Fruit fly (Drosophila melanogaster) whole organism, embryonic: ENCODE measurements around the gene CG5861.

Experiments used
- B-H1 ChIP-seq: fragments of 200-800 bp; sonication (Bioruptor generic); IDR thresholded peaks from 3 replicates; pipeline ENCODE4 v1.3.6; 2022; ENCODE audit warnings: missing biosample characterization, missing genetic modification characterization
- B-H2 ChIP-seq: fragments of 200-800 bp; sonication (Bioruptor generic); optimal IDR thresholded peaks from 2 replicates; lab custom pipeline; 2018; ENCODE audit warnings: missing biosample characterization, mild to moderate bottlenecking, missing genetic modification characterization
- Bgb ChIP-seq: fragments of 200-800 bp; sonication (Bioruptor generic); IDR thresholded peaks from 2 replicates; pipeline ENCODE4 v1.3.6; 2022; ENCODE audit warnings: missing biosample characterization, missing genetic modification characterization; ENCODE audit not compliant: partially characterized antibody
- C15 ChIP-seq: fragments of 200-800 bp; sonication (Bioruptor generic); IDR thresholded peaks from 3 replicates; pipeline ENCODE4 v1.3.6; 2022; ENCODE audit warnings: missing biosample characterization, missing genetic modification characterization
- CG1024 ChIP-seq: fragments of 200-800 bp; sonication (Bioruptor generic); IDR thresholded peaks from 2 replicates; pipeline ENCODE4 v1.3.6; 2022; ENCODE audit warnings: missing biosample characterization, missing genetic modification characterization
- CG10267 ChIP-seq: fragments of 200-800 bp; sonication (Bioruptor generic); optimal IDR thresholded peaks from 2 replicates; lab custom pipeline; 2018; ENCODE audit warnings: missing biosample characterization, mild to moderate bottlenecking, missing genetic modification characterization, moderate library complexity
- CG10979 ChIP-seq: fragments of 200-800 bp; sonication (Bioruptor generic); optimal IDR thresholded peaks from 2 replicates; lab custom pipeline; 2018; ENCODE audit warnings: missing biosample characterization, mild to moderate bottlenecking, missing genetic modification characterization, moderate library complexity
- CG11456 ChIP-seq: fragments of 200-800 bp; sonication (Bioruptor generic); IDR thresholded peaks from 3 replicates; pipeline ENCODE4 v1.3.6; 2022; ENCODE audit warnings: missing biosample characterization, missing genetic modification characterization
- CG14965 ChIP-seq: fragments of 200-800 bp; sonication (Bioruptor generic); optimal IDR thresholded peaks from 2 replicates; lab custom pipeline; 2016; ENCODE audit warnings: missing biosample characterization, missing genetic modification characterization, borderline replicate concordance
- CG15479 ChIP-seq: fragments of 200-800 bp; sonication (Bioruptor generic); optimal IDR thresholded peaks from 3 replicates; lab custom pipeline; 2019; ENCODE audit warnings: missing biosample characterization, mild to moderate bottlenecking, missing genetic modification characterization, moderate library complexity
- CG16863 ChIP-seq: fragments of 200-800 bp; sonication (Bioruptor generic); optimal IDR thresholded peaks from 3 replicates; lab custom pipeline; 2016; ENCODE audit warnings: missing biosample characterization, missing genetic modification characterization
- CG17912 ChIP-seq: fragments of 200-800 bp; sonication (Bioruptor generic); optimal IDR thresholded peaks from 2 replicates; lab custom pipeline; 2018; ENCODE audit warnings: missing biosample characterization, mild to moderate bottlenecking, missing genetic modification characterization
- CG2199 ChIP-seq: fragments of 200-800 bp; sonication (Bioruptor generic); IDR thresholded peaks from 3 replicates; pipeline ENCODE4 v1.3.6; 2022; ENCODE audit warnings: missing biosample characterization, missing genetic modification characterization
- CG2712 ChIP-seq: fragments of 200-800 bp; optimal IDR thresholded peaks from 3 replicates; lab custom pipeline; 2019; ENCODE audit warnings: missing biosample characterization, mild to moderate bottlenecking, missing genetic modification characterization, moderate library complexity
- CG30403 ChIP-seq: fragments of 200-800 bp; sonication (Bioruptor generic); optimal IDR thresholded peaks from 3 replicates; lab custom pipeline; 2016; ENCODE audit warnings: missing biosample characterization, missing genetic modification characterization
- CG30431 ChIP-seq: fragments of 200-800 bp; sonication (Bioruptor generic); optimal IDR thresholded peaks from 2 replicates; lab custom pipeline; 2017; ENCODE audit warnings: missing biosample characterization, missing genetic modification characterization
- CG31365 ChIP-seq: fragments of 200-800 bp; sonication (Bioruptor generic); optimal IDR thresholded peaks from 2 replicates; lab custom pipeline; 2018; ENCODE audit warnings: missing biosample characterization, mild to moderate bottlenecking, missing genetic modification characterization
- CG34224 ChIP-seq: fragments of 200-800 bp; sonication (Bioruptor generic); IDR thresholded peaks from 3 replicates; pipeline ENCODE4 v1.3.6; 2022; ENCODE audit warnings: missing biosample characterization, missing genetic modification characterization; ENCODE audit not compliant: partially characterized antibody
- CG3847 ChIP-seq: fragments of 200-800 bp; sonication (Bioruptor generic); IDR thresholded peaks from 2 replicates; pipeline ENCODE4 v1.3.6; 2022; ENCODE audit warnings: missing biosample characterization, missing genetic modification characterization
- CG4282 ChIP-seq: fragments of 200-800 bp; sonication (Bioruptor generic); optimal IDR thresholded peaks from 2 replicates; lab custom pipeline; 2016; ENCODE audit warnings: missing biosample characterization, missing genetic modification characterization
- CG4730 ChIP-seq: fragments of 200-800 bp; sonication (Bioruptor generic); IDR thresholded peaks from 2 replicates; pipeline ENCODE4 v1.3.6; 2022; ENCODE audit warnings: missing biosample characterization, missing genetic modification characterization
- CG6654 ChIP-seq: fragments of 200-800 bp; sonication (Bioruptor generic); optimal IDR thresholded peaks from 2 replicates; lab custom pipeline; 2017; ENCODE audit warnings: missing biosample characterization, mild to moderate bottlenecking, missing genetic modification characterization
- CG6813 ChIP-seq: fragments of 200-800 bp; sonication (Bioruptor generic); optimal IDR thresholded peaks from 2 replicates; lab custom pipeline; 2017; ENCODE audit warnings: missing biosample characterization, missing genetic modification characterization, mild to moderate bottlenecking, moderate library complexity, missing genetic modification reagents
- Dfd ChIP-seq, 2 experiments: fragments of >200 bp; optimal IDR thresholded peaks; 2 replicates each; lab custom pipeline; 2017; ENCODE audit warnings: missing biosample characterization in 2 of 2, missing genetic modification characterization in 2 of 2
- MBD-R2 ChIP-seq: fragments of 200-800 bp; sonication (Bioruptor generic); IDR thresholded peaks from 2 replicates; pipeline ENCODE4 v1.3.6; 2022; ENCODE audit warnings: missing biosample characterization, missing genetic modification characterization
- NC2β ChIP-seq: fragments of 200-800 bp; sonication (Bioruptor generic); optimal IDR thresholded peaks from 2 replicates; lab custom pipeline; 2016; ENCODE audit warnings: missing biosample characterization, missing genetic modification characterization
- Nf-YC ChIP-seq: fragments of 200-800 bp; optimal IDR thresholded peaks from 3 replicates; lab custom pipeline; 2019; ENCODE audit warnings: missing biosample characterization, mild to moderate bottlenecking, missing genetic modification characterization, moderate library complexity
- Oaz ChIP-seq: fragments of 200-800 bp; sonication (Bioruptor generic); IDR thresholded peaks from 2 replicates; pipeline ENCODE4 v1.3.6; 2022; ENCODE audit warnings: missing biosample characterization, missing genetic modification characterization
- Rx ChIP-seq: fragments of 200-800 bp; sonication (Bioruptor generic); IDR thresholded peaks from 2 replicates; pipeline ENCODE4 v1.3.6; 2022; ENCODE audit warnings: missing biosample characterization, missing genetic modification characterization
- YL-1 ChIP-seq: fragments of 200-800 bp; sonication (Bioruptor generic); optimal IDR thresholded peaks from 3 replicates; lab custom pipeline; 2017; ENCODE audit warnings: missing biosample characterization, mild to moderate bottlenecking, missing genetic modification characterization
- ato ChIP-seq: fragments of 200-800 bp; sonication (Bioruptor generic); IDR thresholded peaks from 2 replicates; pipeline ENCODE4 v1.3.6; 2022; ENCODE audit warnings: missing biosample characterization, missing genetic modification characterization; ENCODE audit not compliant: partially characterized antibody
- cas ChIP-seq: fragments of 200-800 bp; sonication (Bioruptor generic); IDR thresholded peaks from 2 replicates; pipeline ENCODE4 v1.3.6; 2022; ENCODE audit warnings: missing biosample characterization, missing genetic modification characterization
- disco-r ChIP-seq: fragments of 200-800 bp; sonication (Bioruptor generic); optimal IDR thresholded peaks from 2 replicates; lab custom pipeline; 2016; ENCODE audit warnings: missing biosample characterization, missing genetic modification characterization
- dm ChIP-seq: fragments of 200-800 bp; sonication (Bioruptor generic); optimal IDR thresholded peaks from 3 replicates; lab custom pipeline; 2016; ENCODE audit warnings: missing biosample characterization, missing genetic modification characterization
- dysf ChIP-seq: fragments of 200-800 bp; sonication (Bioruptor generic); IDR thresholded peaks from 3 replicates; pipeline ENCODE4 v1.3.6; 2022; ENCODE audit warnings: missing biosample characterization, missing genetic modification characterization
- fd64A ChIP-seq: fragments of 200-800 bp; sonication (Bioruptor generic); optimal IDR thresholded peaks from 3 replicates; lab custom pipeline; 2018; ENCODE audit warnings: missing biosample characterization, mild to moderate bottlenecking, missing genetic modification characterization
- gcm2 ChIP-seq: fragments of 200-800 bp; sonication (Bioruptor generic); optimal IDR thresholded peaks from 2 replicates; lab custom pipeline; 2016; ENCODE audit warnings: missing biosample characterization, missing genetic modification characterization
- inv ChIP-seq: fragments of 200-800 bp; sonication (Bioruptor generic); IDR thresholded peaks from 2 replicates; pipeline ENCODE4 v1.3.6; 2022; ENCODE audit warnings: missing biosample characterization, missing genetic modification characterization; ENCODE audit not compliant: partially characterized antibody
- kay ChIP-seq: fragments of 200-800 bp; sonication (Bioruptor generic); optimal IDR thresholded peaks from 2 replicates; lab custom pipeline; 2016; ENCODE audit warnings: missing biosample characterization, missing genetic modification characterization
- lilli ChIP-seq: fragments of 200-800 bp; sonication (Bioruptor generic); optimal IDR thresholded peaks from 3 replicates; lab custom pipeline; 2016; ENCODE audit warnings: missing biosample characterization, missing genetic modification characterization
- lov ChIP-seq, 2 experiments: fragments of 200-800 bp in 1 of 2; fragments of >200 bp in 1 of 2; sonication (Bioruptor generic) in 1 of 2; IDR thresholded peaks in 1 of 2; optimal IDR thresholded peaks in 1 of 2; 2 replicates in 1 of 2; 3 replicates in 1 of 2; pipeline versions ENCODE4 v1.3.6 to Lab custom; 2017 to 2022; ENCODE audit warnings: missing biosample characterization in 1 of 2, missing genetic modification characterization in 1 of 2
- luna ChIP-seq: fragments of 200-800 bp; sonication (Bioruptor generic); optimal IDR thresholded peaks from 2 replicates; lab custom pipeline; 2016; ENCODE audit warnings: missing biosample characterization, missing genetic modification characterization
- mam ChIP-seq: fragments of 200-800 bp; sonication (Bioruptor generic); optimal IDR thresholded peaks from 3 replicates; lab custom pipeline; 2016; ENCODE audit warnings: missing biosample characterization, missing genetic modification characterization
- onecut ChIP-seq: fragments of 200-800 bp; sonication (Bioruptor generic); IDR thresholded peaks from 2 replicates; pipeline ENCODE4 v1.3.6; 2022; ENCODE audit warnings: missing biosample characterization, missing genetic modification characterization
- run ChIP-seq: fragments of 200-800 bp; sonication (Bioruptor generic); optimal IDR thresholded peaks from 3 replicates; lab custom pipeline; 2018; ENCODE audit warnings: missing biosample characterization, mild to moderate bottlenecking, missing genetic modification characterization
- sens ChIP-seq: fragments of 200-800 bp; sonication (Bioruptor generic); peaks from one replicate; lab custom pipeline; 2016; ENCODE audit warnings: missing biosample characterization, missing genetic modification characterization
- sqz ChIP-seq: fragments of 200-800 bp; sonication (Bioruptor generic); optimal IDR thresholded peaks from 3 replicates; lab custom pipeline; 2018; ENCODE audit warnings: missing biosample characterization, mild to moderate bottlenecking, missing genetic modification characterization
- stwl ChIP-seq: fragments of 200-800 bp; sonication (Bioruptor generic); optimal IDR thresholded peaks from 3 replicates; lab custom pipeline; 2018; ENCODE audit warnings: missing biosample characterization, mild to moderate bottlenecking, missing genetic modification characterization, moderate library complexity
- tio ChIP-seq: fragments of 200-800 bp; sonication (Bioruptor generic); optimal IDR thresholded peaks from 2 replicates; lab custom pipeline; 2017; ENCODE audit warnings: missing biosample characterization, missing genetic modification characterization, inconsistent platforms
- zfh2 ChIP-seq: fragments of 200-800 bp; sonication (Bioruptor generic); optimal IDR thresholded peaks from 2 replicates; lab custom pipeline; 2016; ENCODE audit warnings: missing biosample characterization, missing genetic modification characterization

CG5861 gene

dm6 chr2L:16285692-16286359 is 21.3 kb downstream of the CG5861 start (continued):
- TF ChIP-seq NC2β (GFP tag; lab: Kevin White, UChicago), result peak; percentile 85
- no peak for TF ChIP-seq C15
- peak; percentile 81 for TF ChIP-seq tio
- TF ChIP-seq CG17912 (GFP tag; lab: Kevin White, UChicago), result peak; percentile 35
- peak; percentile 36 for TF ChIP-seq stwl (tag; lab: Kevin White, UChicago)
- TF ChIP-seq dysf (GFP tag; lab: Robert Waterston, UW), result no peak
- no peak for TF ChIP-seq CG3847 (GFP tag; lab: Robert Waterston, UW)
- TF ChIP-seq B-H2 (GFP tag; lab: Kevin White, UChicago), result peak; percentile 13
- TF ChIP-seq cas, result no peak
- no peak for TF ChIP-seq Dfd (GFP tag; optimal IDR thresholded peaks at IDR 0.05; lab: Kevin White, UChicago)
- TF ChIP-seq zfh2 (GFP tag; lab: Kevin White, UChicago), result peak; percentile 85
- no peak for TF ChIP-seq lov (optimal IDR thresholded peaks at IDR 0.05; lab: Kevin White, UChicago)
- no peak for TF ChIP-seq lov (GFP tag; IDR thresholded peaks at IDR 0.05; lab: Robert Waterston, UW)
- TF ChIP-seq CG10267, result peak; percentile 79
- TF ChIP-seq YL-1, result no peak
- no peak for TF ChIP-seq CG11456 (GFP tag; lab: Robert Waterston, UW)
- TF ChIP-seq onecut (GFP tag; lab: Robert Waterston, UW), result peak; percentile 73
- peak; percentile 41 for TF ChIP-seq CG14965 (GFP tag; lab: Kevin White, UChicago)
- TF ChIP-seq lilli, result peak; percentile 86
- peak; percentile 90 for TF ChIP-seq CG10979 (tag; lab: Kevin White, UChicago)
- peak; percentile 80 for TF ChIP-seq CG6813 (GFP tag; lab: Kevin White, UChicago)
- peak; percentile 67 for TF ChIP-seq dm (GFP tag; lab: Kevin White, UChicago)
- TF ChIP-seq CG34224 (GFP tag; lab: Robert Waterston, UW), result no peak
- peak; percentile 83 for TF ChIP-seq kay (GFP tag; lab: Kevin White, UChicago)
- peak; percentile 66 for TF ChIP-seq CG6654 (GFP tag; lab: Kevin White, UChicago)
- TF ChIP-seq fd64A, result peak; percentile 62
- TF ChIP-seq inv (GFP tag; lab: Robert Waterston, UW), result no peak
- peak; percentile 77 for TF ChIP-seq CG15479
- no peak for TF ChIP-seq ato (GFP tag; lab: Robert Waterston, UW)
- TF ChIP-seq Bgb (GFP tag; lab: Robert Waterston, UW), result no peak
- TF ChIP-seq CG30431 (GFP tag; lab: Kevin White, UChicago), result peak; percentile 87
- peak; percentile 93 for TF ChIP-seq CG2712
- TF ChIP-seq CG16863 (GFP tag; lab: Kevin White, UChicago), result peak; percentile 82
- peak; percentile 82 for TF ChIP-seq CG30403 (GFP tag; lab: Kevin White, UChicago)
- TF ChIP-seq CG4282 (GFP tag; lab: Kevin White, UChicago), result peak; percentile 78
- TF ChIP-seq run (tag; lab: Kevin White, UChicago), result peak; percentile 59
- TF ChIP-seq Nf-YC, result no peak
- TF ChIP-seq luna (GFP tag; lab: Kevin White, UChicago), result peak; percentile 79
- no peak for TF ChIP-seq CG1024 (GFP tag; lab: Robert Waterston, UW)
- no peak for TF ChIP-seq CG4730
- TF ChIP-seq gcm2 (GFP tag; lab: Kevin White, UChicago), result peak; percentile 32
- TF ChIP-seq Rx (GFP tag; lab: Robert Waterston, UW), result no peak
- TF ChIP-seq sens (GFP tag; lab: Kevin White, UChicago), result peak; percentile 98
- no peak for TF ChIP-seq MBD-R2
- no peak for TF ChIP-seq Oaz (GFP tag; lab: Robert Waterston, UW)
- peak; percentile 70 for TF ChIP-seq disco-r (GFP tag; lab: Kevin White, UChicago)
- peak; percentile 91 for TF ChIP-seq mam (GFP tag; lab: Kevin White, UChicago)
- no peak for TF ChIP-seq CG2199 (GFP tag; lab: Robert Waterston, UW)
- peak; percentile 25 for TF ChIP-seq sqz (GFP tag; lab: Kevin White, UChicago)
- TF ChIP-seq B-H1, result no peak
- peak; percentile 63 for TF ChIP-seq CG31365 (tag; lab: Kevin White, UChicago)
